Worm (Caenorhabditis elegans) whole organism, L3 larva: ENCODE measurements around the gene usp-14.

Experiments
- fkh-10 ChIP-seq: sonication (generic microtip); optimal IDR thresholded peaks from 2 replicates; lab custom pipeline; 2017; ENCODE audit warnings: missing biosample characterization, missing genetic modification reagents, missing genetic modification characterization
- pqm-1 ChIP-seq: fragments of 150-350 bp; optimal IDR thresholded peaks from 2 replicates; lab custom pipeline; 2017; ENCODE audit warnings: missing biosample characterization, missing genetic modification characterization, inconsistent platforms
- skn-1 ChIP-seq: fragments of 150-350 bp; optimal IDR thresholded peaks from 2 replicates; lab custom pipeline; 2014; ENCODE audit warnings: missing biosample characterization, missing genetic modification characterization

DNA sequence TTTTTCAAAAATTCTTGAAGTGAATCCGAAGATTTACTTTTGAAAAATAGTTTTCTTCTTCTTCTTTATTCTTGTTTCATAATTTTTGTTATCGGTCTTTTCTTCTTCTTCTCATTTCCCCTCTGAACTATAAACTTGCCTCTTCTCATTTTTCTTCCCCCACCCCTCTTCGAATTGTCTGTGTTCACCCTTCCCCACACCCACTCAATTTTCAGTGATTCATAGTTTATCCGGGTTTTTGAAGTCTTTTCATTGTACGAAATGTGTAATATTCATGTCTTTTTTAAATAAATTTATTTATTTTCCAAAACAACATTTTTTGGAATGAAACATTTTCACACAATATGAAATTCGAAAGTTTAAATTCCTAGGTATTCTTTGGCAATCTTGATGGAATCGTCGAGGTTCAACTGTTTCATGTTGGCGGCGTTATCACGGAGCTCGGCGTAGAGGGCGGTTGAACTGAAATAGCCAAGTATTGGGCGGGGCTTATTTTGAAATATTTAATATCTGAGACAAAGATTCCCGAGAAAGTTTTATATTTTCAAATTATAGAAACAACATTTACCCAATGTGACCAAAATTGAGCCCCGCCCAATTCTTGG is 4.2 kb upstream of the usp-14 start:
- TF ChIP-seq pqm-1 (tag; lab: Kevin White, UChicago) (no peak), fkh-10 (GFP tag; lab: Kevin White, UChicago) (no peak), skn-1 (tag; lab: Kevin White, UChicago) (no peak)
